Fruit fly (Drosophila melanogaster): ENCODE measurements around the gene CG9727.

The CG9727 gene

DNA sequence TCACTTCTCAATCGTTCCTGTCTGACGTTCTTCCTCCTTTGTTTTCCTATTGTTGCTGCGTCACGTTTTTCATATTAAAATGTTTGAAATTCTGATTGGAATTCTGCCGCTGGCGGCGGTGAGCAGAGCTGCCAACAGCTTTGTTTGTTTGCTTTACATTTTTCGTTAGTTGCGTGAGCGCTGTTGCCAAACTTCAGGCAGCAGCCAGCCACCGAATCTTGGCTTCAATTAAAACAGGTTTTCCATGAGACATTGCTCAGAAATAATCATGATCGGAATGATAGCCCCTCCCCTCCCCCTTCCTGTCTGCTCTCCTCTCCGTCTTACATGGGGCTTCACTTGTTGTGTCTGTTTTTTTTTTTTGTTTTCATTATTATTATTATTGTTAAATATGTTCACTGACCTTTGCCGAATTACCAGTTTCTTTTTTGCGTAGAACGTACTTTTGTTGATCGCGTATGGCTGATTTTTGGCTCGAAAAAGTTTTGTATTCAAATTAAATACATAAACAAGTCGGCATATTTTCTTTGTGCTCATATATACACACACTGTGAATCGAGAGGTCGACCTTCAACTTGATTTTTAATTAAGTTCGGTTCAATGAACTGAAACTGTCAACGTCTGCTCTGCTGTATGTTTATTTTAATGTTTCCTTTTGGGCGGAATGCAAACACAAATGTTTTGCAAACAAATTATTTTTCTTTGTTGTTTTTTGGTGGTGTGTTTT lies 30.1 kb downstream of the CG9727 start (continued):
- TF ChIP-seq H15 (GFP tag; IDR thresholded peaks at IDR 0.05), result no peak
- no peak for TF ChIP-seq Rx (GFP tag; IDR thresholded peaks at IDR 0.05)
- TF ChIP-seq zfh1 (GFP tag; IDR thresholded peaks at IDR 0.05), result no peak
- peak; percentile 95 for TF ChIP-seq sd (tag; optimal IDR thresholded peaks at IDR 0.05)
- TF ChIP-seq pan (optimal IDR thresholded peaks at IDR 0.05), result no peak
- TF ChIP-seq pan (GFP tag; optimal IDR thresholded peaks at IDR 0.05 in 1 of 2, IDR thresholded peaks at IDR 0.05 in 1 of 2), result peak in 1 of 2 experiments; percentile 50
- no peak for TF ChIP-seq fru (optimal IDR thresholded peaks at IDR 0.05)
- TF ChIP-seq CG10209 (GFP tag; optimal IDR thresholded peaks at IDR 0.05), result no peak
- no peak for TF ChIP-seq nom (GFP tag; optimal IDR thresholded peaks at IDR 0.05)
- no peak for TF ChIP-seq CG4854 (GFP tag; optimal IDR thresholded peaks at IDR 0.05)
- no peak for TF ChIP-seq vnd (GFP tag; IDR thresholded peaks at IDR 0.05; ENCODE audit: partially characterized antibody)
- no peak for TF ChIP-seq CG4617 (GFP tag; optimal IDR thresholded peaks at IDR 0.05; ENCODE audit: borderline replicate concordance)
- TF ChIP-seq CG7357 (GFP tag; IDR thresholded peaks at IDR 0.05), result no peak
- no peak for TF ChIP-seq dmrt11E (tag; optimal IDR thresholded peaks at IDR 0.05)
- TF ChIP-seq tin (GFP tag; optimal IDR thresholded peaks at IDR 0.05), result no peak
- no peak for TF ChIP-seq shn (GFP tag; optimal IDR thresholded peaks at IDR 0.05)
- peak; percentile 34; the same call in 1 of the 2 replicates for TF ChIP-seq CG4360 (GFP tag; IDR thresholded peaks at IDR 0.05)
- no peak for TF ChIP-seq NK7.1 (GFP tag; optimal IDR thresholded peaks at IDR 0.05)
- no peak for TF ChIP-seq chif (GFP tag; optimal IDR thresholded peaks at IDR 0.05)
- no peak for TF ChIP-seq ap (GFP tag; IDR thresholded peaks at IDR 0.05)
- no peak for TF ChIP-seq CG7839 (tag; optimal IDR thresholded peaks at IDR 0.05)
- no peak for TF ChIP-seq CG6254 (GFP tag; optimal IDR thresholded peaks at IDR 0.05)
- TF ChIP-seq ab (GFP tag; optimal IDR thresholded peaks at IDR 0.05), result peak; percentile 25
- TF ChIP-seq run (tag; optimal IDR thresholded peaks at IDR 0.05), result no peak
- TF ChIP-seq sens (GFP tag), result no peak
- TF ChIP-seq Elba2 (GFP tag; optimal IDR thresholded peaks at IDR 0.05), result peak; percentile 92
- no peak for TF ChIP-seq CG18476 (GFP tag; optimal IDR thresholded peaks at IDR 0.05)
- 0 out of 2 replicates have a peak, but pooled peaks have one; percentile 43 for TF ChIP-seq rib (GFP tag; IDR thresholded peaks at IDR 0.05)
- no peak for TF ChIP-seq croc (GFP tag; conservative IDR thresholded peaks at IDR 0.05)
- TF ChIP-seq Hr51 (GFP tag; optimal IDR thresholded peaks at IDR 0.05), result peak in 1 of 2 experiments; percentile 5
- no peak for TF ChIP-seq CG12071 (GFP tag; optimal IDR thresholded peaks at IDR 0.05)
- peak; percentile 28 for TF ChIP-seq cwo (GFP tag; optimal IDR thresholded peaks at IDR 0.05)
- TF ChIP-seq tap (tag; optimal IDR thresholded peaks at IDR 0.05), result no peak
- peak; percentile 7 for TF ChIP-seq BtbVII (GFP tag; optimal IDR thresholded peaks at IDR 0.05)
- no peak for TF ChIP-seq peb (GFP tag; IDR thresholded peaks at IDR 0.05)
- no peak for TF ChIP-seq lov (optimal IDR thresholded peaks at IDR 0.05)
- no peak for TF ChIP-seq lov (GFP tag; IDR thresholded peaks at IDR 0.05)
- no peak for TF ChIP-seq B-H2 (GFP tag; optimal IDR thresholded peaks at IDR 0.05)
- TF ChIP-seq danr (GFP tag; IDR thresholded peaks at IDR 0.05), result no peak
- TF ChIP-seq zf30C (GFP tag; optimal IDR thresholded peaks at IDR 0.05), result no peak
- TF ChIP-seq Usf (GFP tag; optimal IDR thresholded peaks at IDR 0.05), result no peak
- no peak for TF ChIP-seq eyg (GFP tag; optimal IDR thresholded peaks at IDR 0.05)
- no peak for TF ChIP-seq disco-r (GFP tag; optimal IDR thresholded peaks at IDR 0.05)
- no peak for TF ChIP-seq fd96Cb (tag; optimal IDR thresholded peaks at IDR 0.05)
- 0 out of 2 replicates have a peak, but pooled peaks have one; percentile 45 for TF ChIP-seq chm (GFP tag; IDR thresholded peaks at IDR 0.05)
- peak; percentile 12; the same call in 1 of the 2 replicates for TF ChIP-seq amos (GFP tag; IDR thresholded peaks at IDR 0.05; ENCODE audit: partially characterized antibody)
- peak in 1 of 2 experiments; percentile 8 for TF ChIP-seq Pdp1 (GFP tag; optimal IDR thresholded peaks at IDR 0.05)
- TF ChIP-seq CG4820 (GFP tag; optimal IDR thresholded peaks at IDR 0.05), result no peak
- TF ChIP-seq CG12219 (GFP tag; optimal IDR thresholded peaks at IDR 0.05), result no peak
- TF ChIP-seq CG6654 (GFP tag; optimal IDR thresholded peaks at IDR 0.05), result no peak

Data from whole organism, embryonic.